Fruit fly (Drosophila melanogaster) S2 (cell line): ENCODE results near the gene CG32425.

Experiments used
- CG8478 ChIP-seq: fragments of >200 bp; optimal IDR thresholded peaks from 2 replicates; lab custom pipeline; 2018
- CTCF ChIP-seq, 2 experiments: fragments of >200 bp; optimal IDR thresholded peaks; 2 replicates each; lab custom pipeline; 2018

dm6 chr3L:20537655-20538300 lies 40.7 kb downstream of the CG32425 start:
- no peak for TF ChIP-seq CG8478 (lab: Kevin White, UChicago)
- TF ChIP-seq CTCF (optimal IDR thresholded peaks at IDR 0.05; lab: Kevin White, UChicago), result no peak
